Worm (Caenorhabditis elegans) whole organism, mixed stage, embryonic: ENCODE data around the gene F31B12.4.

Experiments used
- ham-2 ChIP-seq: fragments of 200-800 bp; sonication (Bioruptor generic); optimal IDR thresholded peaks from 2 replicates; lab custom pipeline; 2018; ENCODE audit warnings: mild to moderate bottlenecking, missing genetic modification characterization, missing compliant biosample characterization
- hlh-1 ChIP-seq: fragments of 150-350 bp; optimal IDR thresholded peaks from 2 replicates; lab custom pipeline; 2014; ENCODE audit warnings: missing biosample characterization, missing genetic modification reagents, missing genetic modification characterization
- mab-5 ChIP-seq: fragments of 150-350 bp; optimal IDR thresholded peaks from 2 replicates; lab custom pipeline; 2014; ENCODE audit warnings: missing biosample characterization, missing genetic modification characterization
- mep-1 ChIP-seq: fragments of 150-350 bp; optimal IDR thresholded peaks from 2 replicates; lab custom pipeline; 2017; ENCODE audit warnings: missing biosample characterization, missing genetic modification reagents, missing genetic modification characterization, inconsistent platforms
- nhr-12 ChIP-seq: fragments of 150-350 bp; optimal IDR thresholded peaks from 2 replicates; lab custom pipeline; 2014; ENCODE audit warnings: missing biosample characterization, missing genetic modification characterization
- nhr-237 ChIP-seq: fragments of 150-350 bp; optimal IDR thresholded peaks from 2 replicates; lab custom pipeline; 2014; ENCODE audit warnings: missing biosample characterization, missing genetic modification characterization
- pha-4 ChIP-seq: fragments of 150-350 bp; optimal IDR thresholded peaks from 2 replicates; lab custom pipeline; 2018; ENCODE audit warnings: missing biosample characterization, missing genetic modification reagents, missing genetic modification characterization
- unc-39 ChIP-seq: fragments of 150-350 bp; optimal IDR thresholded peaks from 2 replicates; lab custom pipeline; 2014; ENCODE audit warnings: missing biosample characterization, missing genetic modification characterization
- ztf-11 ChIP-seq: fragments of 150-350 bp; optimal IDR thresholded peaks from 2 replicates; lab custom pipeline; 2014; ENCODE audit warnings: missing biosample characterization, missing genetic modification characterization

ce11 chrX:10783822-10784221 lies 20.7 kb upstream of the F31B12.4 start, which contains the start of gene clc-4:
- TF ChIP-seq nhr-12 (no peak), ham-2 (no peak), hlh-1 (tag; lab: Kevin White, UChicago) (no peak), nhr-237 (tag; lab: Kevin White, UChicago) (no peak), ztf-11 (tag; lab: Kevin White, UChicago) (no peak), mab-5 (no peak), pha-4 (tag; lab: Kevin White, UChicago) (no peak), mep-1 (tag; lab: Kevin White, UChicago) (no peak), unc-39 (tag; lab: Kevin White, UChicago) (no peak)
